Worm (Caenorhabditis elegans): ENCODE measurements around the gene aqp-4.

Gene aqp-4

ce11 chrV:9771970-9772369, 34.6 kb downstream of the aqp-4 start, which contains the start of gene F46B6.2:
Gene F46B6.2 (plus strand): TSS chrV:9772285.
- no peak for TF ChIP-seq lin-26 (GFP tag; IDR thresholded peaks at IDR 0.05)
- TF ChIP-seq rec-8 (tag; optimal IDR thresholded peaks at IDR 0.05), result no peak
- no peak for TF ChIP-seq F55B11.4 (tag; optimal IDR thresholded peaks at IDR 0.05; ENCODE audit: borderline replicate concordance, insufficient read depth)
- TF ChIP-seq F10E7.11 (tag; optimal IDR thresholded peaks at IDR 0.05), result no peak
- TF ChIP-seq sea-2 (GFP tag; IDR thresholded peaks at IDR 0.05), result no peak
- no peak for TF ChIP-seq ceh-27 (GFP tag; optimal IDR thresholded peaks at IDR 0.05)
- TF ChIP-seq chd-7 (tag; optimal IDR thresholded peaks at IDR 0.05), result no peak
- TF ChIP-seq C06A6.2 (GFP tag; conservative IDR thresholded peaks at IDR 0.05), result no peak
- no peak for TF ChIP-seq ccch-3 (GFP tag; optimal IDR thresholded peaks at IDR 0.05)
- no peak for TF ChIP-seq efl-1 (GFP tag; optimal IDR thresholded peaks at IDR 0.05)
- TF ChIP-seq madf-8 (GFP tag; conservative IDR thresholded peaks at IDR 0.05), result no peak
- TF ChIP-seq aptf-2 (GFP tag; conservative IDR thresholded peaks at IDR 0.05), result no peak

- TF ChIP-seq nhr-90 (tag; optimal IDR thresholded peaks at IDR 0.05) (no peak), Y56A3A.18 (GFP tag; IDR thresholded peaks at IDR 0.05) (no peak), nhr-80 (tag; optimal IDR thresholded peaks at IDR 0.05) (no peak), zim-3 (tag; optimal IDR thresholded peaks at IDR 0.05) (no peak), F49E8.2 (tag; optimal IDR thresholded peaks at IDR 0.05; ENCODE audit: insufficient read depth) (no peak)
Measured at ce11 chrV:9775734-9776133, 38.4 kb downstream of the aqp-4 start, which contains the start of gene F46B6.12. Gene F46B6.12 (minus strand): TSS chrV:9775834.

ce11 chrV:9777645-9778044, 40.3 kb downstream of the aqp-4 start, which contains the start of gene smg-4:
Gene smg-4 (minus strand): TSS chrV:9777745.
- TF ChIP-seq F37B4.10 (GFP tag; IDR thresholded peaks at IDR 0.05) (no peak), madf-6 (GFP tag; IDR thresholded peaks at IDR 0.05) (0 out of 2 replicates have a peak, but pooled peaks have one; percentile 10)

- TF ChIP-seq rec-8 (tag; optimal IDR thresholded peaks at IDR 0.05) (no peak), somi-1 (GFP tag; optimal IDR thresholded peaks at IDR 0.05) (no peak), aptf-3 (GFP tag; IDR thresholded peaks at IDR 0.05) (no peak), lin-26 (GFP tag; IDR thresholded peaks at IDR 0.05) (no peak), madf-8 (GFP tag; conservative IDR thresholded peaks at IDR 0.05) (no peak), sea-2 (GFP tag; IDR thresholded peaks at IDR 0.05) (no peak), mel-28 (tag; optimal IDR thresholded peaks at IDR 0.05; ENCODE audit: borderline replicate concordance) (no peak), F22D6.2 (tag; optimal IDR thresholded peaks at IDR 0.05) (no peak), unc-130 (GFP tag; optimal IDR thresholded peaks at IDR 0.05) (no peak), C17E4.6 (GFP tag; IDR thresholded peaks at IDR 0.05) (no peak), nhr-27 (tag; optimal IDR thresholded peaks at IDR 0.05) (no peak), xnd-1 (tag; optimal IDR thresholded peaks at IDR 0.05) (no peak), let-526 (GFP tag; IDR thresholded peaks at IDR 0.05) (no peak), lsl-1 (GFP tag; optimal IDR thresholded peaks at IDR 0.05) (no peak), ceh-91 (GFP tag; IDR thresholded peaks at IDR 0.05) (no peak), K11D2.4 (GFP tag; IDR thresholded peaks at IDR 0.05) (no peak), nhr-90 (tag; optimal IDR thresholded peaks at IDR 0.05) (no peak)
Measured at ce11 chrV:9779418-9779817, 42.1 kb downstream of the aqp-4 start, which contains the start of gene F46B6.4. Gene F46B6.4 (minus strand): TSS chrV:9779518.

ce11 chrV:9782045-9782444, 44.7 kb downstream of the aqp-4 start:
- no peak for TF ChIP-seq F10E7.11 (tag; optimal IDR thresholded peaks at IDR 0.05)
- no peak for TF ChIP-seq attf-3 (GFP tag; conservative IDR thresholded peaks at IDR 0.05)
- no peak for TF ChIP-seq Y95B8A.8 (GFP tag; IDR thresholded peaks at IDR 0.05)
- no peak for TF ChIP-seq B0336.3 (GFP tag; IDR thresholded peaks at IDR 0.05)
- no peak for TF ChIP-seq chd-7 (tag; optimal IDR thresholded peaks at IDR 0.05)
- TF ChIP-seq hsf-1 (GFP tag; IDR thresholded peaks at IDR 0.05), result no peak
- TF ChIP-seq hmg-1.2 (GFP tag; IDR thresholded peaks at IDR 0.05), result no peak
- TF ChIP-seq ceh-40 (GFP tag; IDR thresholded peaks at IDR 0.05), result no peak
- TF ChIP-seq ztf-3 (GFP tag; optimal IDR thresholded peaks at IDR 0.05), result no peak
- no peak for TF ChIP-seq ceh-79 (tag; optimal IDR thresholded peaks at IDR 0.05)
- no peak for TF ChIP-seq tlf-1 (GFP tag; optimal IDR thresholded peaks at IDR 0.05)
- TF ChIP-seq dox-1 (GFP tag; IDR thresholded peaks at IDR 0.05), result no peak

Measured in whole organism, young adult.